Fruit fly (Drosophila melanogaster) whole organism, embryonic: ENCODE data around the gene Ldsdh1.
A peak's percentile ranks its signal among the peaks of the same experiment; 100 is the strongest.

Experiments used
- BEAF-32 ChIP-seq: fragments of 200-800 bp; sonication (Bioruptor generic); optimal IDR thresholded peaks from 3 replicates; lab custom pipeline; 2017; ENCODE audit warnings: missing biosample characterization, missing genetic modification characterization, mild to moderate bottlenecking, moderate library complexity, missing genetic modification reagents
- BtbVII ChIP-seq: fragments of 200-800 bp; sonication (Bioruptor generic); optimal IDR thresholded peaks from 3 replicates; lab custom pipeline; 2017; ENCODE audit warnings: missing biosample characterization, mild to moderate bottlenecking, missing genetic modification characterization
- CG1024 ChIP-seq: fragments of 200-800 bp; sonication (Bioruptor generic); IDR thresholded peaks from 2 replicates; pipeline ENCODE4 v1.3.6; 2022; ENCODE audit warnings: missing biosample characterization, missing genetic modification characterization
- CG10431 ChIP-seq: fragments of 200-800 bp; sonication (Bioruptor generic); optimal IDR thresholded peaks from 3 replicates; lab custom pipeline; 2018; ENCODE audit warnings: missing biosample characterization, mild to moderate bottlenecking, missing genetic modification characterization
- CG10979 ChIP-seq: fragments of 200-800 bp; sonication (Bioruptor generic); optimal IDR thresholded peaks from 2 replicates; lab custom pipeline; 2018; ENCODE audit warnings: missing biosample characterization, mild to moderate bottlenecking, missing genetic modification characterization, moderate library complexity
- CG12219 ChIP-seq: fragments of 200-800 bp; sonication (Bioruptor generic); optimal IDR thresholded peaks from 3 replicates; lab custom pipeline; 2018; ENCODE audit warnings: missing biosample characterization, mild to moderate bottlenecking, missing genetic modification characterization
- CG1233 ChIP-seq: fragments of 200-800 bp; sonication (Bioruptor generic); optimal IDR thresholded peaks from 4 replicates; lab custom pipeline; 2018; ENCODE audit warnings: missing biosample characterization, mild to moderate bottlenecking, missing genetic modification characterization
- CG14710 ChIP-seq: fragments of 200-800 bp; sonication (Bioruptor generic); optimal IDR thresholded peaks from 3 replicates; lab custom pipeline; 2019; ENCODE audit warnings: missing biosample characterization, mild to moderate bottlenecking, missing genetic modification characterization, moderate library complexity
- CG15479 ChIP-seq: fragments of 200-800 bp; sonication (Bioruptor generic); optimal IDR thresholded peaks from 3 replicates; lab custom pipeline; 2019; ENCODE audit warnings: missing biosample characterization, mild to moderate bottlenecking, missing genetic modification characterization, moderate library complexity
- CG2116 ChIP-seq: fragments of 200-800 bp; sonication (Bioruptor generic); optimal IDR thresholded peaks from 3 replicates; lab custom pipeline; 2018; ENCODE audit warnings: missing biosample characterization, mild to moderate bottlenecking, missing genetic modification characterization
- CG2199 ChIP-seq: fragments of 200-800 bp; sonication (Bioruptor generic); IDR thresholded peaks from 3 replicates; pipeline ENCODE4 v1.3.6; 2022; ENCODE audit warnings: missing biosample characterization, missing genetic modification characterization
- CG2875 ChIP-seq: fragments of 200-800 bp; sonication (Bioruptor generic); optimal IDR thresholded peaks from 2 replicates; lab custom pipeline; 2017; ENCODE audit warnings: missing biosample characterization, mild to moderate bottlenecking, missing genetic modification characterization, missing genetic modification reagents
- CG3065 ChIP-seq: fragments of 200-800 bp; sonication (Bioruptor generic); optimal IDR thresholded peaks from 2 replicates; lab custom pipeline; 2016; ENCODE audit warnings: missing biosample characterization, missing genetic modification characterization
- CG33557 ChIP-seq: fragments of 200-800 bp; sonication (Bioruptor generic); optimal IDR thresholded peaks from 2 replicates; lab custom pipeline; 2019; ENCODE audit warnings: missing biosample characterization, mild to moderate bottlenecking, missing genetic modification characterization, moderate library complexity
- CG3847 ChIP-seq: fragments of 200-800 bp; sonication (Bioruptor generic); IDR thresholded peaks from 2 replicates; pipeline ENCODE4 v1.3.6; 2022; ENCODE audit warnings: missing biosample characterization, missing genetic modification characterization
- CG6254 ChIP-seq: fragments of 200-800 bp; sonication (Bioruptor generic); optimal IDR thresholded peaks from 3 replicates; lab custom pipeline; 2017; ENCODE audit warnings: mild to moderate bottlenecking, missing biosample characterization, missing genetic modification reagents, missing genetic modification characterization
- CG7357 ChIP-seq: fragments of 200-800 bp; sonication (Bioruptor generic); IDR thresholded peaks from 3 replicates; pipeline ENCODE4 v1.3.6; 2022; ENCODE audit warnings: missing biosample characterization, missing genetic modification characterization
- CG7372 ChIP-seq: fragments of 200-800 bp; sonication (Bioruptor generic); IDR thresholded peaks from 2 replicates; pipeline ENCODE4 v1.3.6; 2022; ENCODE audit warnings: missing biosample characterization, missing genetic modification characterization
- CG7963 ChIP-seq: fragments of 200-800 bp; sonication (Bioruptor generic); IDR thresholded peaks from 3 replicates; pipeline ENCODE4 v1.3.6; 2022; ENCODE audit warnings: missing biosample characterization, missing genetic modification characterization; ENCODE audit not compliant: partially characterized antibody
- CG8765 ChIP-seq: fragments of 200-800 bp; sonication (Bioruptor generic); IDR thresholded peaks from 2 replicates; pipeline ENCODE4 v1.3.6; 2022; ENCODE audit warnings: missing biosample characterization, missing genetic modification characterization
- CG9932 ChIP-seq: fragments of 200-800 bp; sonication (Bioruptor generic); IDR thresholded peaks from 2 replicates; pipeline ENCODE4 v1.3.6; 2022; ENCODE audit warnings: missing biosample characterization, missing genetic modification characterization
- Dad ChIP-seq: fragments of 200-800 bp; sonication (Bioruptor generic); optimal IDR thresholded peaks from 3 replicates; lab custom pipeline; 2016; ENCODE audit warnings: missing biosample characterization, missing genetic modification characterization
- Dek ChIP-seq: fragments of 200-800 bp; sonication (Bioruptor generic); optimal IDR thresholded peaks from 3 replicates; lab custom pipeline; 2019; ENCODE audit warnings: missing biosample characterization, mild to moderate bottlenecking, missing genetic modification characterization, moderate library complexity
- Fer2 ChIP-seq: fragments of 200-800 bp; sonication (Bioruptor generic); optimal IDR thresholded peaks from 2 replicates; lab custom pipeline; 2018; ENCODE audit warnings: missing biosample characterization, mild to moderate bottlenecking, missing genetic modification characterization, moderate library complexity
- Gug ChIP-seq: fragments of 200-800 bp; sonication (Bioruptor generic); IDR thresholded peaks from 4 replicates; pipeline ENCODE4 v1.3.6; 2022; ENCODE audit warnings: missing biosample characterization, missing genetic modification characterization
- HLH54F ChIP-seq: fragments of 200-800 bp; sonication (Bioruptor generic); optimal IDR thresholded peaks from 3 replicates; lab custom pipeline; 2016; ENCODE audit warnings: missing biosample characterization, missing genetic modification characterization
- Hr78 ChIP-seq, 2 experiments: fragments of 200-800 bp in 1 of 2; fragments of >200 bp in 1 of 2; sonication (Bioruptor generic) in 1 of 2; optimal IDR thresholded peaks; 2 replicates each; lab custom pipeline; 2017 to 2019; ENCODE audit warnings: missing biosample characterization in 2 of 2, missing genetic modification characterization in 2 of 2, mild to moderate bottlenecking in 1 of 2, moderate library complexity in 1 of 2
- NFAT ChIP-seq: fragments of 200-800 bp; sonication (Bioruptor generic); IDR thresholded peaks from 2 replicates; pipeline ENCODE4 v1.3.6; 2022; ENCODE audit warnings: missing biosample characterization, missing genetic modification characterization
- Ptx1 ChIP-seq: fragments of 200-800 bp; sonication (Bioruptor generic); IDR thresholded peaks from 2 replicates; pipeline ENCODE4 v1.3.6; 2022; ENCODE audit warnings: missing biosample characterization, missing genetic modification characterization
- Tbp ChIP-seq: fragments of >200 bp; optimal IDR thresholded peaks from 2 replicates; lab custom pipeline; 2018; ENCODE audit warnings: missing biosample characterization, missing genetic modification characterization
- al ChIP-seq: fragments of 200-800 bp; sonication (Bioruptor generic); IDR thresholded peaks from 2 replicates; pipeline ENCODE4 v1.3.6; 2022; ENCODE audit warnings: missing biosample characterization, missing genetic modification characterization
- ase ChIP-seq: fragments of 200-800 bp; sonication (Bioruptor generic); IDR thresholded peaks from 3 replicates; pipeline ENCODE4 v1.3.6; 2022; ENCODE audit warnings: missing biosample characterization, missing genetic modification characterization
- bbx ChIP-seq: fragments of 200-800 bp; sonication (Bioruptor generic); IDR thresholded peaks from 2 replicates; pipeline ENCODE4 v1.3.6; 2022; ENCODE audit warnings: missing biosample characterization, missing genetic modification characterization; ENCODE audit not compliant: partially characterized antibody
- dan ChIP-seq: fragments of 200-800 bp; sonication (Bioruptor generic); IDR thresholded peaks from 2 replicates; pipeline ENCODE4 v1.3.6; 2022; ENCODE audit warnings: missing biosample characterization, missing genetic modification characterization
- dati ChIP-seq: fragments of 200-800 bp; sonication (Bioruptor generic); IDR thresholded peaks from 2 replicates; pipeline ENCODE4 v1.3.6; 2022; ENCODE audit warnings: missing biosample characterization, missing genetic modification characterization
- dimm ChIP-seq: fragments of 200-800 bp; sonication (Bioruptor generic); IDR thresholded peaks from 2 replicates; pipeline ENCODE4 v1.3.6; 2022; ENCODE audit warnings: missing biosample characterization, missing genetic modification characterization
- fd96Cb ChIP-seq: fragments of 200-800 bp; sonication (Bioruptor generic); optimal IDR thresholded peaks from 2 replicates; lab custom pipeline; 2018; ENCODE audit warnings: missing biosample characterization, mild to moderate bottlenecking, missing genetic modification characterization, moderate library complexity
- ham ChIP-seq: fragments of 200-800 bp; sonication (Bioruptor generic); IDR thresholded peaks from 2 replicates; pipeline ENCODE4 v1.3.6; 2022; ENCODE audit warnings: missing biosample characterization, missing genetic modification characterization
- hkb ChIP-seq, 2 experiments: fragments of 200-800 bp in 1 of 2; fragments of >200 bp in 1 of 2; sonication (Bioruptor generic) in 1 of 2; IDR thresholded peaks in 1 of 2; optimal IDR thresholded peaks in 1 of 2; 2 replicates each; pipeline versions ENCODE4 v1.3.6 to Lab custom; 2017 to 2022; ENCODE audit warnings: missing biosample characterization in 1 of 2, missing genetic modification characterization in 1 of 2
- hth ChIP-seq: fragments of >200 bp; optimal IDR thresholded peaks from 2 replicates; lab custom pipeline; 2017; ENCODE audit warnings: inconsistent platforms
- ind ChIP-seq: fragments of 200-800 bp; sonication (Bioruptor generic); optimal IDR thresholded peaks from 3 replicates; lab custom pipeline; 2016; ENCODE audit warnings: missing biosample characterization, missing genetic modification characterization
- mam ChIP-seq: fragments of 200-800 bp; sonication (Bioruptor generic); optimal IDR thresholded peaks from 3 replicates; lab custom pipeline; 2016; ENCODE audit warnings: missing biosample characterization, missing genetic modification characterization
- onecut ChIP-seq: fragments of 200-800 bp; sonication (Bioruptor generic); IDR thresholded peaks from 2 replicates; pipeline ENCODE4 v1.3.6; 2022; ENCODE audit warnings: missing biosample characterization, missing genetic modification characterization
- otp ChIP-seq: fragments of 200-800 bp; sonication (Bioruptor generic); IDR thresholded peaks from 3 replicates; pipeline ENCODE4, ENCODE4 v1.3.6; 2022; ENCODE audit warnings: missing biosample characterization, missing genetic modification characterization
- sqz ChIP-seq: fragments of 200-800 bp; sonication (Bioruptor generic); optimal IDR thresholded peaks from 3 replicates; lab custom pipeline; 2018; ENCODE audit warnings: missing biosample characterization, mild to moderate bottlenecking, missing genetic modification characterization
- sug ChIP-seq: fragments of 200-800 bp; optimal IDR thresholded peaks from 2 replicates; lab custom pipeline; 2019; ENCODE audit warnings: missing biosample characterization, mild to moderate bottlenecking, missing genetic modification characterization, moderate library complexity
- tgo ChIP-seq: fragments of 200-800 bp; sonication (Bioruptor generic); IDR thresholded peaks from 3 replicates; pipeline ENCODE4 v1.3.6; 2022; ENCODE audit warnings: missing biosample characterization, missing genetic modification characterization
- tio ChIP-seq: fragments of 200-800 bp; sonication (Bioruptor generic); optimal IDR thresholded peaks from 2 replicates; lab custom pipeline; 2017; ENCODE audit warnings: missing biosample characterization, missing genetic modification characterization, inconsistent platforms
- toy ChIP-seq: fragments of 200-800 bp; sonication (Bioruptor generic); IDR thresholded peaks from 2 replicates; pipeline ENCODE4 v1.3.6; 2022; ENCODE audit warnings: missing biosample characterization, missing genetic modification characterization
- unc-4 ChIP-seq: fragments of 200-800 bp; sonication (Bioruptor generic); IDR thresholded peaks from 2 replicates; pipeline ENCODE4 v1.3.6; 2022; ENCODE audit warnings: missing biosample characterization, missing genetic modification characterization; ENCODE audit not compliant: partially characterized antibody

The Ldsdh1 gene

dm6 chrX:8091017-8091620 lies 9.7 kb upstream of the Ldsdh1 start (continued):
- TF ChIP-seq CG3847 (GFP tag; lab: Robert Waterston, UW) (peak; percentile 97), CG2875 (GFP tag; lab: Kevin White, UChicago) (peak; percentile 95), CG1024 (GFP tag; lab: Robert Waterston, UW) (peak; percentile 96), CG9932 (GFP tag; lab: Robert Waterston, UW) (peak; percentile 97), CG8765 (GFP tag; lab: Robert Waterston, UW) (peak; percentile 91), HLH54F (GFP tag; lab: Kevin White, UChicago) (peak; percentile 86), toy (GFP tag; lab: Robert Waterston, UW) (peak; percentile 96), dati (GFP tag; lab: Robert Waterston, UW) (peak; percentile 97), bbx (GFP tag; lab: Robert Waterston, UW) (no peak; the same call in 1 of the 2 replicates), tio (GFP tag; lab: Kevin White, UChicago) (peak; percentile 87), al (GFP tag; lab: Robert Waterston, UW) (peak; percentile 96), NFAT (GFP tag; lab: Robert Waterston, UW) (peak; percentile 98), fd96Cb (peak; percentile 95), Dad (GFP tag; lab: Kevin White, UChicago) (peak; percentile 91), dimm (GFP tag; lab: Robert Waterston, UW) (peak; percentile 94), CG7963 (GFP tag; lab: Robert Waterston, UW) (no peak), CG7357 (peak; percentile 92), ind (GFP tag; lab: Kevin White, UChicago) (peak; percentile 96), mam (GFP tag; lab: Kevin White, UChicago) (peak; percentile 91), unc-4 (GFP tag; lab: Robert Waterston, UW) (0 out of 2 replicates have a peak, but pooled peaks have one; percentile 24), dan (GFP tag; lab: Robert Waterston, UW) (peak; percentile 79), Hr78 (GFP tag; optimal IDR thresholded peaks at IDR 0.05; lab: Kevin White, UChicago) (peak in 1 of 2 experiments; percentile 75), sug (tag; lab: Kevin White, UChicago) (peak; percentile 86), CG7372 (peak; percentile 97), sqz (GFP tag; lab: Kevin White, UChicago) (peak; percentile 92), hth (lab: Kevin White, UChicago) (no peak), CG14710 (tag; lab: Kevin White, UChicago) (peak; percentile 87), Fer2 (tag; lab: Kevin White, UChicago) (peak; percentile 87), hkb (optimal IDR thresholded peaks at IDR 0.05; lab: Kevin White, UChicago) (no peak), hkb (GFP tag; IDR thresholded peaks at IDR 0.05; lab: Robert Waterston, UW) (peak; percentile 99), CG2199 (GFP tag; lab: Robert Waterston, UW) (peak; percentile 98), Tbp (no peak), CG10431 (GFP tag; lab: Kevin White, UChicago) (peak; percentile 84), BtbVII (GFP tag; lab: Kevin White, UChicago) (peak; percentile 97), BEAF-32 (peak; percentile 9), CG33557 (GFP tag; lab: Kevin White, UChicago) (peak; percentile 68), CG10979 (peak; percentile 95), CG1233 (GFP tag; lab: Kevin White, UChicago) (peak; percentile 94), onecut (peak; percentile 95), CG12219 (GFP tag; lab: Kevin White, UChicago) (peak; percentile 96), Dek (tag; lab: Kevin White, UChicago) (peak; percentile 94), ase (GFP tag; lab: Robert Waterston, UW) (peak; percentile 99), ham (GFP tag; lab: Robert Waterston, UW) (peak; percentile 94), otp (peak; percentile 99), CG6254 (GFP tag; lab: Kevin White, UChicago) (peak; percentile 94), CG3065 (peak; percentile 87), Ptx1 (GFP tag; lab: Robert Waterston, UW) (peak; percentile 98), CG2116 (peak; percentile 75), CG15479 (no peak), Gug (GFP tag; lab: Robert Waterston, UW) (peak; percentile 96), tgo (GFP tag; lab: Robert Waterston, UW) (peak; percentile 99)
